Fruit fly (Drosophila melanogaster) whole organism, prepupa: ENCODE data around the gene Tcs6.

ENCODE experiments used
- Blimp-1 ChIP-seq: fragments of 200-800 bp; sonication (Bioruptor generic); optimal IDR thresholded peaks from 3 replicates; lab custom pipeline; 2017; ENCODE audit warnings: missing biosample characterization, missing genetic modification characterization, mild to moderate bottlenecking, moderate library complexity, missing genetic modification reagents
- CG10631 ChIP-seq: fragments of 200-800 bp; sonication (Bioruptor generic); optimal IDR thresholded peaks from 2 replicates; lab custom pipeline; 2016; ENCODE audit warnings: missing biosample characterization, missing genetic modification characterization
- CG11762 ChIP-seq: fragments of 200-800 bp; sonication (Bioruptor generic); optimal IDR thresholded peaks from 3 replicates; lab custom pipeline; 2016; ENCODE audit warnings: missing biosample characterization, missing genetic modification characterization; ENCODE audit not compliant: insufficient read depth
- CG1621 ChIP-seq: fragments of 200-800 bp; sonication (Bioruptor generic); optimal IDR thresholded peaks from 3 replicates; lab custom pipeline; 2018; ENCODE audit warnings: missing biosample characterization, mild to moderate bottlenecking, missing genetic modification characterization
- CG16779 ChIP-seq: fragments of 200-800 bp; sonication (Bioruptor generic); optimal IDR thresholded peaks from 3 replicates; lab custom pipeline; 2017; ENCODE audit warnings: missing biosample characterization, mild to moderate bottlenecking, missing genetic modification characterization
- CG31627 ChIP-seq: fragments of 200-800 bp; sonication (Bioruptor generic); optimal IDR thresholded peaks from 3 replicates; lab custom pipeline; 2016; ENCODE audit warnings: missing biosample characterization, missing genetic modification characterization
- CG32006 ChIP-seq: fragments of 200-800 bp; sonication (Bioruptor generic); optimal IDR thresholded peaks from 3 replicates; lab custom pipeline; 2017; ENCODE audit warnings: missing biosample characterization, mild to moderate bottlenecking, missing genetic modification characterization
- CG3919 ChIP-seq: fragments of 200-800 bp; sonication (Bioruptor generic); optimal IDR thresholded peaks from 3 replicates; lab custom pipeline; 2016; ENCODE audit warnings: missing biosample characterization, missing genetic modification characterization
- CG4318 ChIP-seq: fragments of 200-800 bp; sonication (Bioruptor generic); optimal IDR thresholded peaks from 3 replicates; lab custom pipeline; 2017; ENCODE audit warnings: missing biosample characterization, mild to moderate bottlenecking, missing genetic modification characterization
- CG6163 ChIP-seq: fragments of 200-800 bp; sonication (Bioruptor generic); IDR thresholded peaks from 3 replicates; pipeline ENCODE4 v1.3.6; 2022; ENCODE audit warnings: missing biosample characterization, missing genetic modification characterization
- CG6276 ChIP-seq: fragments of 200-800 bp; sonication (Bioruptor generic); optimal IDR thresholded peaks from 2 replicates; lab custom pipeline; 2017; ENCODE audit warnings: missing biosample characterization, mild to moderate bottlenecking, missing genetic modification characterization
- CG6854 ChIP-seq: fragments of 200-800 bp; sonication (Bioruptor generic); optimal IDR thresholded peaks from 2 replicates; lab custom pipeline; 2017; ENCODE audit warnings: missing biosample characterization, mild to moderate bottlenecking, missing genetic modification characterization
- CG7368 ChIP-seq: fragments of 200-800 bp; sonication (Bioruptor generic); optimal IDR thresholded peaks from 3 replicates; lab custom pipeline; 2016; ENCODE audit warnings: missing biosample characterization, missing genetic modification characterization
- CG8319 ChIP-seq: fragments of 200-800 bp; sonication (Bioruptor generic); optimal IDR thresholded peaks from 3 replicates; lab custom pipeline; 2016; ENCODE audit warnings: missing biosample characterization, missing genetic modification characterization
- CG8632 ChIP-seq: fragments of 200-800 bp; sonication (Bioruptor generic); optimal IDR thresholded peaks from 3 replicates; lab custom pipeline; 2016; ENCODE audit warnings: missing biosample characterization, missing genetic modification characterization
- Eip78C ChIP-seq: fragments of 200-800 bp; sonication (Bioruptor generic); peaks from one replicate; lab custom pipeline; 2016; ENCODE audit warnings: missing biosample characterization, missing genetic modification characterization
- Gug ChIP-seq: fragments of 200-800 bp; sonication (Bioruptor generic); IDR thresholded peaks from 2 replicates; pipeline ENCODE4 v1.3.6; 2022; ENCODE audit warnings: missing biosample characterization, missing genetic modification characterization
- Hr38 ChIP-seq: sonication (Bioruptor generic); optimal IDR thresholded peaks from 2 replicates; lab custom pipeline; 2016; ENCODE audit warnings: missing biosample characterization, missing genetic modification characterization
- Hr4 ChIP-seq: fragments of 200-800 bp; sonication (Bioruptor generic); optimal IDR thresholded peaks from 3 replicates; lab custom pipeline; 2016; ENCODE audit warnings: missing biosample characterization, missing genetic modification characterization
- Lpt ChIP-seq: fragments of 200-800 bp; sonication (Bioruptor generic); optimal IDR thresholded peaks from 3 replicates; lab custom pipeline; 2016; ENCODE audit warnings: missing biosample characterization, missing genetic modification characterization
- Smox ChIP-seq: fragments of 200-800 bp; sonication (Bioruptor generic); optimal IDR thresholded peaks from 3 replicates; lab custom pipeline; 2016; ENCODE audit warnings: missing biosample characterization, missing genetic modification characterization
- Sox102F ChIP-seq: fragments of 200-800 bp; sonication (Bioruptor generic); optimal IDR thresholded peaks from 2 replicates; lab custom pipeline; 2016; ENCODE audit warnings: missing biosample characterization, mild to moderate bottlenecking, missing genetic modification characterization
- Sox15 ChIP-seq: fragments of 200-800 bp; sonication (Bioruptor generic); optimal IDR thresholded peaks from 3 replicates; lab custom pipeline; 2016; ENCODE audit warnings: missing biosample characterization, missing genetic modification characterization
- achi ChIP-seq: fragments of 200-800 bp; sonication (Bioruptor generic); optimal IDR thresholded peaks from 3 replicates; lab custom pipeline; 2016; ENCODE audit warnings: missing biosample characterization, missing genetic modification characterization
- acj6 ChIP-seq: fragments of 200-800 bp; sonication (Bioruptor generic); optimal IDR thresholded peaks from 3 replicates; lab custom pipeline; 2016; ENCODE audit warnings: missing biosample characterization, missing genetic modification characterization
- cyc ChIP-seq: fragments of 200-800 bp; sonication (Bioruptor generic); optimal IDR thresholded peaks from 3 replicates; lab custom pipeline; 2016; ENCODE audit warnings: missing biosample characterization, missing genetic modification characterization
- dac ChIP-seq: fragments of 200-800 bp; sonication (Bioruptor generic); optimal IDR thresholded peaks from 2 replicates; lab custom pipeline; 2017; ENCODE audit warnings: missing biosample characterization, mild to moderate bottlenecking, missing genetic modification characterization
- dsx ChIP-seq: fragments of 200-800 bp; optimal IDR thresholded peaks from 3 replicates; lab custom pipeline; 2019; ENCODE audit warnings: missing biosample characterization, mild to moderate bottlenecking, missing genetic modification characterization, moderate library complexity; ENCODE audit not compliant: poor library complexity, severe bottlenecking
- esn ChIP-seq: fragments of 200-800 bp; sonication (Bioruptor generic); optimal IDR thresholded peaks from 2 replicates; lab custom pipeline; 2016; ENCODE audit warnings: missing biosample characterization, mild to moderate bottlenecking, missing genetic modification characterization, moderate library complexity
- fd85E ChIP-seq: fragments of 200-800 bp; sonication (Bioruptor generic); optimal IDR thresholded peaks from 3 replicates; lab custom pipeline; 2016; ENCODE audit warnings: missing biosample characterization, missing genetic modification characterization
- net ChIP-seq: fragments of 200-800 bp; sonication (Bioruptor generic); optimal IDR thresholded peaks from 3 replicates; lab custom pipeline; 2016; ENCODE audit warnings: missing biosample characterization, missing genetic modification characterization
- salr ChIP-seq, 2 experiments: fragments of 200-800 bp; sonication (Bioruptor generic); optimal IDR thresholded peaks; 3 replicates each; lab custom pipeline; 2016 to 2018; ENCODE audit warnings: missing biosample characterization in 2 of 2, missing genetic modification characterization in 2 of 2, mild to moderate bottlenecking in 1 of 2
- spab ChIP-seq: fragments of 200-800 bp; sonication (Bioruptor generic); optimal IDR thresholded peaks from 2 replicates; lab custom pipeline; 2017; ENCODE audit warnings: missing biosample characterization, mild to moderate bottlenecking, missing genetic modification characterization, missing genetic modification reagents
- ss ChIP-seq, 2 experiments: fragments of 200-800 bp; sonication (Bioruptor generic); optimal IDR thresholded peaks; 2 replicates in 1 of 2; 3 replicates in 1 of 2; lab custom pipeline; 2017 to 2018; ENCODE audit warnings: mild to moderate bottlenecking in 2 of 2, missing biosample characterization in 2 of 2, missing genetic modification characterization in 2 of 2, moderate library complexity in 1 of 2
- svp ChIP-seq: fragments of 200-800 bp; sonication (Bioruptor generic); peaks from one replicate; lab custom pipeline; 2016; ENCODE audit warnings: missing biosample characterization, missing genetic modification characterization
- vri ChIP-seq: fragments of 200-800 bp; sonication (Bioruptor generic); optimal IDR thresholded peaks from 3 replicates; lab custom pipeline; 2016; ENCODE audit warnings: missing biosample characterization, mild to moderate bottlenecking, missing genetic modification characterization

Tcs6 gene

dm6 chr3R:26098502-26099210 lies 40.6 kb upstream of the Tcs6 start, which contains the start of gene dysf (continued):
- TF ChIP-seq achi (GFP tag; lab: Kevin White, UChicago) (peak; percentile 78), CG7368 (GFP tag; lab: Kevin White, UChicago) (peak; percentile 48), Gug (GFP tag; lab: Robert Waterston, UW) (no peak), Sox15 (GFP tag; lab: Kevin White, UChicago) (peak; percentile 10), Smox (peak; percentile 50), CG31627 (peak; percentile 11), CG8319 (GFP tag; lab: Kevin White, UChicago) (peak; percentile 57), Hr4 (peak; percentile 34), Hr38 (GFP tag; lab: Kevin White, UChicago) (no peak), CG32006 (GFP tag; lab: Kevin White, UChicago) (peak; percentile 90), esn (GFP tag; lab: Kevin White, UChicago) (peak; percentile 72), salr (GFP tag; optimal IDR thresholded peaks at IDR 0.05; lab: Kevin White, UChicago) (peak in 1 of 2 experiments; percentile 77), svp (GFP tag; lab: Kevin White, UChicago) (peak; percentile 69), CG10631 (peak; percentile 83), Lpt (GFP tag; lab: Kevin White, UChicago) (peak; percentile 61), Sox102F (GFP tag; lab: Kevin White, UChicago) (peak; percentile 27), CG16779 (peak; percentile 37), CG8632 (peak; percentile 82), ss (GFP tag; optimal IDR thresholded peaks at IDR 0.05; lab: Kevin White, UChicago) (peak; percentile 81 to 87), dsx (GFP tag; lab: Kevin White, UChicago) (peak; percentile 76), vri (GFP tag; lab: Kevin White, UChicago) (peak; percentile 16), cyc (peak; percentile 50), net (GFP tag; lab: Kevin White, UChicago) (peak; percentile 23), CG6854 (no peak), CG1621 (tag; lab: Kevin White, UChicago) (peak; percentile 31), CG6276 (peak; percentile 71), spab (GFP tag; lab: Kevin White, UChicago) (peak; percentile 75)

DNA sequence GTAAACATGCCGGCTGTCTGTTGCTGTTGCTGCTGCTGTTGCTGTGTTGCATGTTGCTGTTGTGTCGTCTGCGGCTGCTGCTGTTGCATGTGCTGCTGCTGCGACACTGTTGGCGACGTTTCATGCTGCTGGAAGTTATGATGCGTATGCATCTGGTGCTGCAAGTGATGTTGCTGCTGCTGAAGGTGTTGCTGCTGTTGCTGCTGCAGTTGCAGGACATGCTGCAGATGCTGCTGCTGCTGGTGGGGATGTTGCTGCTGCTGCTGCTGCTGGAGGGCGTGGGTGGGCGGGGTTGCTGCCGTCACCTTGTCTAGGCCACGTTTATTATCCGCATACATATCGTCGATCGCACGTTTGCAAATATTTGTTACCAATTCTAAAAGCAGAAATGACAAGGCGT lies 38.2 kb upstream of the Tcs6 start:
- TF ChIP-seq CG3919 (GFP tag; lab: Kevin White, UChicago) = peak; percentile 72
- no peak for TF ChIP-seq CG11762 (GFP tag; lab: Kevin White, UChicago)

dm6 chr3R:26095551-26095950 lies 37.5 kb upstream of the Tcs6 start:
- no peak for TF ChIP-seq CG6163 (GFP tag; lab: Robert Waterston, UW)
- TF ChIP-seq dac (GFP tag; lab: Kevin White, UChicago) = no peak
- TF ChIP-seq CG8632 = no peak
- no peak for TF ChIP-seq CG10631
- TF ChIP-seq Blimp-1 (GFP tag; lab: Kevin White, UChicago) = no peak
- peak; percentile 51 for TF ChIP-seq svp (GFP tag; lab: Kevin White, UChicago)
- no peak for TF ChIP-seq CG4318 (GFP tag; lab: Kevin White, UChicago)
- no peak for TF ChIP-seq CG31627
- TF ChIP-seq Eip78C = peak; percentile 53
- no peak for TF ChIP-seq acj6
- no peak for TF ChIP-seq fd85E (GFP tag; lab: Kevin White, UChicago)
